Fruit fly (Drosophila melanogaster): ENCODE data around the gene TyrR.

The TyrR gene

dm6 chr3R:17795075-17795420 is 32.1 kb upstream of the TyrR start, which contains the start of gene pasi1 (continued):
- TF ChIP-seq CHES-1-like (GFP tag; optimal IDR thresholded peaks at IDR 0.05) (no peak), H15 (GFP tag; IDR thresholded peaks at IDR 0.05) (no peak), Spps (tag; optimal IDR thresholded peaks at IDR 0.05) (no peak), grn (GFP tag; optimal IDR thresholded peaks at IDR 0.05) (no peak), CG6854 (GFP tag; optimal IDR thresholded peaks at IDR 0.05) (no peak), BEAF-32 (GFP tag; optimal IDR thresholded peaks at IDR 0.05) (peak; percentile 37), Deaf1 (tag; optimal IDR thresholded peaks at IDR 0.05) (no peak), CG42726 (GFP tag; IDR thresholded peaks at IDR 0.05; ENCODE audit: partially characterized antibody) (no peak), onecut (GFP tag; IDR thresholded peaks at IDR 0.05) (no peak), Neu2 (GFP tag; optimal IDR thresholded peaks at IDR 0.05; ENCODE audit: borderline replicate concordance) (no peak), pnt (GFP tag; optimal IDR thresholded peaks at IDR 0.05) (no peak), Sry-δ (GFP tag; optimal IDR thresholded peaks at IDR 0.05) (peak; percentile 4), toy (GFP tag; IDR thresholded peaks at IDR 0.05) (no peak), CG31224 (GFP tag; IDR thresholded peaks at IDR 0.05) (no peak), cwo (GFP tag; optimal IDR thresholded peaks at IDR 0.05) (no peak), Jarid2 (GFP tag; optimal IDR thresholded peaks at IDR 0.05) (no peak), Dbx (GFP tag; IDR thresholded peaks at IDR 0.05) (no peak), CG16815 (GFP tag; optimal IDR thresholded peaks at IDR 0.05) (no peak), ind (GFP tag; optimal IDR thresholded peaks at IDR 0.05) (no peak), sob (GFP tag; IDR thresholded peaks at IDR 0.05) (no peak), crp (GFP tag; optimal IDR thresholded peaks at IDR 0.05) (no peak), CG17385 (GFP tag; optimal IDR thresholded peaks at IDR 0.05) (no peak), CG10274 (GFP tag; optimal IDR thresholded peaks at IDR 0.05) (no peak), Hmr (GFP tag; optimal IDR thresholded peaks at IDR 0.05) (no peak), Ets65A (GFP tag) (no peak), prd (optimal IDR thresholded peaks at IDR 0.05) (no peak), prd (GFP tag; IDR thresholded peaks at IDR 0.05) (no peak), unc-4 (GFP tag; IDR thresholded peaks at IDR 0.05; ENCODE audit: partially characterized antibody) (no peak; the same call in 1 of the 2 replicates), CG1832 (GFP tag; optimal IDR thresholded peaks at IDR 0.05) (no peak), wek (GFP tag; optimal IDR thresholded peaks at IDR 0.05) (no peak), yki (optimal IDR thresholded peaks at IDR 0.05) (no peak), CG12942 (GFP tag; optimal IDR thresholded peaks at IDR 0.05) (no peak), sens-2 (GFP tag; IDR thresholded peaks at IDR 0.05) (no peak), jumu (GFP tag; optimal IDR thresholded peaks at IDR 0.05) (no peak), slp2 (GFP tag; optimal IDR thresholded peaks at IDR 0.05) (no peak), ato (GFP tag; IDR thresholded peaks at IDR 0.05; ENCODE audit: partially characterized antibody) (no peak), CG6272 (GFP tag; IDR thresholded peaks at IDR 0.05) (no peak), CoRest (tag; optimal IDR thresholded peaks at IDR 0.05) (no peak), Bgb (GFP tag; IDR thresholded peaks at IDR 0.05; ENCODE audit: partially characterized antibody) (0 out of 2 replicates have a peak, but pooled peaks have one; percentile 36), CG6813 (GFP tag; optimal IDR thresholded peaks at IDR 0.05) (no peak), so (GFP tag; IDR thresholded peaks at IDR 0.05) (no peak), CG12236 (GFP tag; optimal IDR thresholded peaks at IDR 0.05) (no peak), jigr1 (GFP tag; IDR thresholded peaks at IDR 0.05) (no peak), CG7839 (tag; optimal IDR thresholded peaks at IDR 0.05) (no peak), ab (GFP tag; optimal IDR thresholded peaks at IDR 0.05) (no peak), CG30020 (tag; optimal IDR thresholded peaks at IDR 0.05) (no peak), CG14014 (GFP tag; IDR thresholded peaks at IDR 0.05) (no peak), CG7928 (GFP tag; optimal IDR thresholded peaks at IDR 0.05) (no peak), MBD-R2 (GFP tag; IDR thresholded peaks at IDR 0.05) (peak; percentile 37), Doc2 (GFP tag; IDR thresholded peaks at IDR 0.05) (no peak), CG7963 (GFP tag; IDR thresholded peaks at IDR 0.05; ENCODE audit: partially characterized antibody) (no peak), CG16813 (GFP tag; IDR thresholded peaks at IDR 0.05; ENCODE audit: partially characterized antibody) (no peak)

Data from whole organism, embryonic.